Fruit fly (Drosophila melanogaster) whole organism, embryonic: ENCODE measurements around the gene MESR3.

Source experiments
- ATbp ChIP-seq: fragments of 200-800 bp; sonication (Bioruptor generic); optimal IDR thresholded peaks from 2 replicates; lab custom pipeline; 2017; ENCODE audit warnings: missing biosample characterization, mild to moderate bottlenecking, missing genetic modification characterization, missing genetic modification reagents
- Bgb ChIP-seq: fragments of 200-800 bp; sonication (Bioruptor generic); IDR thresholded peaks from 2 replicates; pipeline ENCODE4 v1.3.6; 2022; ENCODE audit warnings: missing biosample characterization, missing genetic modification characterization; ENCODE audit not compliant: partially characterized antibody
- BtbVII ChIP-seq: fragments of 200-800 bp; sonication (Bioruptor generic); optimal IDR thresholded peaks from 3 replicates; lab custom pipeline; 2017; ENCODE audit warnings: missing biosample characterization, mild to moderate bottlenecking, missing genetic modification characterization
- CG10274 ChIP-seq: fragments of 200-800 bp; sonication (Bioruptor generic); optimal IDR thresholded peaks from 3 replicates; lab custom pipeline; 2017; ENCODE audit warnings: missing biosample characterization, mild to moderate bottlenecking, missing genetic modification characterization
- CG10565 ChIP-seq: fragments of 200-800 bp; sonication (Bioruptor generic); optimal IDR thresholded peaks from 3 replicates; lab custom pipeline; 2016; ENCODE audit warnings: missing biosample characterization, mild to moderate bottlenecking, missing genetic modification characterization
- CG13287 ChIP-seq: fragments of 200-800 bp; sonication (Bioruptor generic); IDR thresholded peaks from 2 replicates; pipeline ENCODE4 v1.3.6; 2022; ENCODE audit warnings: missing biosample characterization, missing genetic modification characterization; ENCODE audit not compliant: partially characterized antibody
- CG15479 ChIP-seq: fragments of 200-800 bp; sonication (Bioruptor generic); optimal IDR thresholded peaks from 3 replicates; lab custom pipeline; 2019; ENCODE audit warnings: missing biosample characterization, mild to moderate bottlenecking, missing genetic modification characterization, moderate library complexity
- CG15601 ChIP-seq: fragments of 200-800 bp; sonication (Bioruptor generic); optimal IDR thresholded peaks from 3 replicates; lab custom pipeline; 2019; ENCODE audit warnings: missing biosample characterization, mild to moderate bottlenecking, missing genetic modification characterization, moderate library complexity
- CG17359 ChIP-seq: fragments of 200-800 bp; sonication (Bioruptor generic); optimal IDR thresholded peaks from 3 replicates; lab custom pipeline; 2018; ENCODE audit warnings: missing biosample characterization, mild to moderate bottlenecking, missing genetic modification characterization, moderate library complexity
- CG2129 ChIP-seq: fragments of 200-800 bp; sonication (Bioruptor generic); IDR thresholded peaks from 2 replicates; pipeline ENCODE4 v1.3.6; 2022; ENCODE audit warnings: missing biosample characterization, missing genetic modification characterization; ENCODE audit not compliant: partially characterized antibody
- CG30431 ChIP-seq: fragments of 200-800 bp; sonication (Bioruptor generic); optimal IDR thresholded peaks from 2 replicates; lab custom pipeline; 2017; ENCODE audit warnings: missing biosample characterization, missing genetic modification characterization
- CG3163 ChIP-seq: fragments of 200-800 bp; sonication (Bioruptor generic); optimal IDR thresholded peaks from 3 replicates; lab custom pipeline; 2016; ENCODE audit warnings: missing biosample characterization, missing genetic modification characterization
- CG4854 ChIP-seq: fragments of 200-800 bp; sonication (Bioruptor generic); optimal IDR thresholded peaks from 2 replicates; lab custom pipeline; 2016; ENCODE audit warnings: missing biosample characterization, missing genetic modification characterization, inconsistent platforms
- CG6254 ChIP-seq: fragments of 200-800 bp; sonication (Bioruptor generic); optimal IDR thresholded peaks from 3 replicates; lab custom pipeline; 2017; ENCODE audit warnings: mild to moderate bottlenecking, missing biosample characterization, missing genetic modification reagents, missing genetic modification characterization
- CG6689 ChIP-seq: fragments of 200-800 bp; sonication (Bioruptor generic); IDR thresholded peaks from 2 replicates; pipeline ENCODE4 v1.3.6; 2022; ENCODE audit warnings: missing biosample characterization, missing genetic modification characterization
- CG6765 ChIP-seq: fragments of 200-800 bp; sonication (Bioruptor generic); optimal IDR thresholded peaks from 3 replicates; lab custom pipeline; 2017; ENCODE audit warnings: missing biosample characterization, mild to moderate bottlenecking, missing genetic modification characterization
- CG8924 ChIP-seq: fragments of 200-800 bp; optimal IDR thresholded peaks from 3 replicates; lab custom pipeline; 2019; ENCODE audit warnings: missing biosample characterization, mild to moderate bottlenecking, missing genetic modification characterization, moderate library complexity
- CG8944 ChIP-seq: fragments of 200-800 bp; sonication (Bioruptor generic); optimal IDR thresholded peaks from 3 replicates; lab custom pipeline; 2016; ENCODE audit warnings: missing biosample characterization, missing genetic modification characterization
- CG9437 ChIP-seq: fragments of 200-800 bp; sonication (Bioruptor generic); optimal IDR thresholded peaks from 2 replicates; lab custom pipeline; 2018; ENCODE audit warnings: missing biosample characterization, mild to moderate bottlenecking, missing genetic modification characterization
- Drgx ChIP-seq: fragments of 200-800 bp; sonication (Bioruptor generic); IDR thresholded peaks from 2 replicates; pipeline ENCODE4 v1.3.6; 2022; ENCODE audit warnings: missing biosample characterization, missing genetic modification characterization
- Eip74EF ChIP-seq, 2 experiments: fragments of 200-800 bp in 1 of 2; fragments of >200 bp in 1 of 2; sonication (Bioruptor generic) in 1 of 2; optimal IDR thresholded peaks; 2 replicates each; lab custom pipeline; 2017 to 2019; ENCODE audit warnings: missing biosample characterization in 2 of 2, missing genetic modification characterization in 2 of 2, mild to moderate bottlenecking in 1 of 2, moderate library complexity in 1 of 2
- GATAe ChIP-seq: fragments of 200-800 bp; sonication (Bioruptor generic); conservative IDR thresholded peaks from 2 replicates; pipeline ENCODE4 v1.3.6; 2022; ENCODE audit warnings: missing biosample characterization, missing genetic modification characterization
- H15 ChIP-seq: fragments of 200-800 bp; sonication (Bioruptor generic); IDR thresholded peaks from 3 replicates; pipeline ENCODE4 v1.3.6; 2022; ENCODE audit warnings: missing biosample characterization, missing genetic modification characterization
- HLHmδ ChIP-seq: fragments of 200-800 bp; sonication (Bioruptor generic); optimal IDR thresholded peaks from 2 replicates; lab custom pipeline; 2018; ENCODE audit warnings: missing biosample characterization, mild to moderate bottlenecking, missing genetic modification characterization, moderate library complexity
- HmgZ ChIP-seq: fragments of 200-800 bp; sonication (Bioruptor generic); optimal IDR thresholded peaks from 2 replicates; lab custom pipeline; 2018; ENCODE audit warnings: missing biosample characterization, mild to moderate bottlenecking, missing genetic modification characterization
- Hmr ChIP-seq: fragments of 200-800 bp; sonication (Bioruptor generic); optimal IDR thresholded peaks from 3 replicates; lab custom pipeline; 2017; ENCODE audit warnings: mild to moderate bottlenecking, missing biosample characterization, missing genetic modification reagents, missing genetic modification characterization
- Hr78 ChIP-seq, 2 experiments: fragments of 200-800 bp in 1 of 2; fragments of >200 bp in 1 of 2; sonication (Bioruptor generic) in 1 of 2; optimal IDR thresholded peaks; 2 replicates each; lab custom pipeline; 2017 to 2019; ENCODE audit warnings: missing biosample characterization in 2 of 2, missing genetic modification characterization in 2 of 2, mild to moderate bottlenecking in 1 of 2, moderate library complexity in 1 of 2
- Hsf ChIP-seq: fragments of 200-800 bp; sonication (Bioruptor generic); optimal IDR thresholded peaks from 3 replicates; lab custom pipeline; 2016; ENCODE audit warnings: missing biosample characterization, missing genetic modification characterization
- Sox100B ChIP-seq: fragments of 200-800 bp; sonication (Bioruptor generic); optimal IDR thresholded peaks from 3 replicates; lab custom pipeline; 2018; ENCODE audit warnings: missing biosample characterization, mild to moderate bottlenecking, missing genetic modification characterization
- Ssrp ChIP-seq: fragments of 200-800 bp; sonication (Bioruptor generic); optimal IDR thresholded peaks from 2 replicates; lab custom pipeline; 2018; ENCODE audit warnings: missing biosample characterization, mild to moderate bottlenecking, missing genetic modification characterization, moderate library complexity
- Vsx1 ChIP-seq: fragments of 200-800 bp; sonication (Bioruptor generic); optimal IDR thresholded peaks from 2 replicates; lab custom pipeline; 2017; ENCODE audit warnings: missing biosample characterization, mild to moderate bottlenecking, missing genetic modification characterization, missing genetic modification reagents
- ash1 ChIP-seq: fragments of 200-800 bp; sonication (Bioruptor generic); optimal IDR thresholded peaks from 2 replicates; lab custom pipeline; 2018; ENCODE audit warnings: missing biosample characterization, mild to moderate bottlenecking, missing genetic modification characterization
- bcd ChIP-seq: fragments of 200-800 bp; sonication (Bioruptor generic); optimal IDR thresholded peaks from 2 replicates; lab custom pipeline; 2017; ENCODE audit warnings: missing biosample characterization, mild to moderate bottlenecking, missing genetic modification characterization
- crc ChIP-seq: fragments of 200-800 bp; sonication (Bioruptor generic); optimal IDR thresholded peaks from 2 replicates; lab custom pipeline; 2016; ENCODE audit warnings: missing biosample characterization, missing genetic modification characterization
- esg ChIP-seq: fragments of 200-800 bp; sonication (Bioruptor generic); conservative IDR thresholded peaks from 2 replicates; pipeline ENCODE4 v1.3.6; 2022; ENCODE audit warnings: missing biosample characterization, missing genetic modification characterization
- exex ChIP-seq: fragments of 200-800 bp; sonication (Bioruptor generic); optimal IDR thresholded peaks from 4 replicates; lab custom pipeline; 2018; ENCODE audit warnings: missing biosample characterization, mild to moderate bottlenecking, missing genetic modification characterization, moderate library complexity
- gcm ChIP-seq: fragments of 200-800 bp; sonication (Bioruptor generic); optimal IDR thresholded peaks from 2 replicates; lab custom pipeline; 2019; ENCODE audit warnings: missing biosample characterization, mild to moderate bottlenecking, missing genetic modification characterization, moderate library complexity
- gsb-n ChIP-seq: fragments of 200-800 bp; sonication (Bioruptor generic); optimal IDR thresholded peaks from 3 replicates; lab custom pipeline; 2018; ENCODE audit warnings: missing biosample characterization, mild to moderate bottlenecking, missing genetic modification characterization
- odd ChIP-seq: fragments of 200-800 bp; sonication (Bioruptor generic); optimal IDR thresholded peaks from 2 replicates; lab custom pipeline; 2017; ENCODE audit warnings: missing biosample characterization, mild to moderate bottlenecking, missing genetic modification characterization
- org-1 ChIP-seq: fragments of 200-800 bp; sonication (Bioruptor generic); optimal IDR thresholded peaks from 2 replicates; lab custom pipeline; 2017; ENCODE audit warnings: missing biosample characterization, missing genetic modification characterization
- pfk ChIP-seq: fragments of 200-800 bp; sonication (Bioruptor generic); optimal IDR thresholded peaks from 2 replicates; lab custom pipeline; 2018; ENCODE audit warnings: missing biosample characterization, mild to moderate bottlenecking, missing genetic modification characterization, moderate library complexity
- pros ChIP-seq: fragments of 200-800 bp; sonication (Bioruptor generic); optimal IDR thresholded peaks from 3 replicates; lab custom pipeline; 2019; ENCODE audit warnings: missing biosample characterization, mild to moderate bottlenecking, missing genetic modification characterization, moderate library complexity
- ranshi ChIP-seq: fragments of 200-800 bp; sonication (Bioruptor generic); IDR thresholded peaks from 2 replicates; pipeline ENCODE4 v1.3.6; 2022; ENCODE audit warnings: missing biosample characterization, missing genetic modification characterization
- slou ChIP-seq: fragments of 200-800 bp; sonication (Bioruptor generic); optimal IDR thresholded peaks from 3 replicates; lab custom pipeline; 2016; ENCODE audit warnings: missing biosample characterization, missing genetic modification characterization
- slp2 ChIP-seq: fragments of 200-800 bp; sonication (Bioruptor generic); optimal IDR thresholded peaks from 2 replicates; lab custom pipeline; 2016; ENCODE audit warnings: missing biosample characterization, missing genetic modification characterization
- sqz ChIP-seq: fragments of 200-800 bp; sonication (Bioruptor generic); optimal IDR thresholded peaks from 3 replicates; lab custom pipeline; 2018; ENCODE audit warnings: missing biosample characterization, mild to moderate bottlenecking, missing genetic modification characterization
- unc-4 ChIP-seq: fragments of 200-800 bp; sonication (Bioruptor generic); IDR thresholded peaks from 2 replicates; pipeline ENCODE4 v1.3.6; 2022; ENCODE audit warnings: missing biosample characterization, missing genetic modification characterization; ENCODE audit not compliant: partially characterized antibody
- usp ChIP-seq: fragments of >200 bp; optimal IDR thresholded peaks from 2 replicates; lab custom pipeline; 2017; ENCODE audit warnings: missing biosample characterization, missing genetic modification characterization
- vfl ChIP-seq: fragments of 200-800 bp; sonication (Bioruptor generic); optimal IDR thresholded peaks from 2 replicates; lab custom pipeline; 2016; ENCODE audit warnings: missing biosample characterization, missing genetic modification characterization
- zen2 ChIP-seq: fragments of 200-800 bp; sonication (Bioruptor generic); IDR thresholded peaks from 3 replicates; pipeline ENCODE4 v1.3.6; 2022; ENCODE audit warnings: missing biosample characterization, missing genetic modification characterization; ENCODE audit not compliant: partially characterized antibody

The MESR3 gene

DNA sequence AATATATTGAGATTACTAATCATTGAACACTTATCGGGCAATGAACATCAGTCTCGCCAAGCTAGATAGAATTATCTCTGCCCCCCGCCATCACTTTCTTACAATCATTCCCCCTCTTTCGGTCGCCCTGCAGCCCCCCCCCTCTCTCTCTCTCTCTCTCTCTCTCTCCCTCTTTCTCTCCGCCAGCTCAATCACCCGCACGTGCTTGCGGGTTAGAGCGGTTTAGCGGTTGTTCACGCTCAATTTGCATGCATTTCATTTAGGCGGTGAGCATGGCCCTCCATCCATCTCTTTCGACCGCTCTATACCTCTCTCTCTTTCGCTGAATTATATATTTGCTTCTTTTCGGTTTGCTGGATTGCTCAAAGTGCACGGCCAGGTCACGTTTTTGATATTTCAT is 12.1 kb downstream of the MESR3 start (continued):
- no peak for TF ChIP-seq CG17359 (tag; lab: Kevin White, UChicago)
- TF ChIP-seq unc-4 (GFP tag; lab: Robert Waterston, UW): no peak
- no peak for TF ChIP-seq Hsf (GFP tag; lab: Kevin White, UChicago)
- TF ChIP-seq CG8924 (tag; lab: Kevin White, UChicago): no peak
- TF ChIP-seq vfl: no peak
- no peak for TF ChIP-seq slp2 (GFP tag; lab: Kevin White, UChicago)
- no peak for TF ChIP-seq CG2129 (GFP tag; lab: Robert Waterston, UW)
- TF ChIP-seq gcm (GFP tag; lab: Kevin White, UChicago): peak; percentile 34
- TF ChIP-seq GATAe (GFP tag; lab: Robert Waterston, UW): no peak
- TF ChIP-seq CG13287 (GFP tag; lab: Robert Waterston, UW): 0 out of 2 replicates have a peak, but pooled peaks have one; percentile 14
- no peak for TF ChIP-seq zen2 (GFP tag; lab: Robert Waterston, UW)
- no peak for TF ChIP-seq Sox100B (GFP tag; lab: Kevin White, UChicago)
- TF ChIP-seq ash1 (GFP tag; lab: Kevin White, UChicago): no peak
- peak; percentile 69 for TF ChIP-seq gsb-n (tag; lab: Kevin White, UChicago)
- TF ChIP-seq Hmr: no peak
- TF ChIP-seq CG10565: no peak
- no peak for TF ChIP-seq H15 (GFP tag; lab: Robert Waterston, UW)
- no peak for TF ChIP-seq CG4854
- TF ChIP-seq CG6254 (GFP tag; lab: Kevin White, UChicago): no peak
- no peak for TF ChIP-seq bcd (GFP tag; lab: Kevin White, UChicago)
- TF ChIP-seq pros (GFP tag; lab: Kevin White, UChicago): no peak
- no peak for TF ChIP-seq Vsx1 (GFP tag; lab: Kevin White, UChicago)
- no peak for TF ChIP-seq sqz (GFP tag; lab: Kevin White, UChicago)
- TF ChIP-seq crc (GFP tag; lab: Kevin White, UChicago): no peak
- TF ChIP-seq HmgZ: no peak
- no peak for TF ChIP-seq CG3163 (GFP tag; lab: Kevin White, UChicago)
- TF ChIP-seq CG30431 (GFP tag; lab: Kevin White, UChicago): no peak
- TF ChIP-seq esg (GFP tag; lab: Robert Waterston, UW): no peak
- TF ChIP-seq CG15479 (GFP tag; lab: Kevin White, UChicago): peak; percentile 96
- no peak for TF ChIP-seq CG6765 (GFP tag; lab: Kevin White, UChicago)
- TF ChIP-seq CG15601 (tag; lab: Kevin White, UChicago): no peak
- TF ChIP-seq CG9437 (GFP tag; lab: Kevin White, UChicago): no peak
- TF ChIP-seq org-1 (GFP tag; lab: Kevin White, UChicago): no peak
- no peak for TF ChIP-seq slou (GFP tag; lab: Kevin White, UChicago)
- TF ChIP-seq Bgb: no peak
- TF ChIP-seq ranshi: no peak
- no peak for TF ChIP-seq exex (tag; lab: Kevin White, UChicago)
- TF ChIP-seq usp: no peak
- TF ChIP-seq Ssrp (tag; lab: Kevin White, UChicago): no peak
- peak in 1 of 2 experiments; percentile 26 for TF ChIP-seq Hr78 (GFP tag; optimal IDR thresholded peaks at IDR 0.05; lab: Kevin White, UChicago)
- no peak for TF ChIP-seq Eip74EF (GFP tag; optimal IDR thresholded peaks at IDR 0.05; lab: Kevin White, UChicago)
- TF ChIP-seq pfk (GFP tag; lab: Kevin White, UChicago): no peak
- no peak for TF ChIP-seq CG10274 (GFP tag; lab: Kevin White, UChicago)
- TF ChIP-seq Drgx (GFP tag; lab: Robert Waterston, UW): no peak
- TF ChIP-seq ATbp: no peak
- no peak for TF ChIP-seq CG8944 (GFP tag; lab: Kevin White, UChicago)
- TF ChIP-seq odd: no peak
- TF ChIP-seq HLHmδ: no peak
- TF ChIP-seq BtbVII (GFP tag; lab: Kevin White, UChicago): no peak
- TF ChIP-seq CG6689 (GFP tag; lab: Robert Waterston, UW): no peak
